Worm (Caenorhabditis elegans) whole organism, early embryonic: ENCODE results near the gene ttr-48.

Experiments used
- B0310.2 ChIP-seq: sonication (generic microtip); optimal IDR thresholded peaks from 2 replicates; lab custom pipeline; 2016; ENCODE audit warnings: mild to moderate bottlenecking, missing genetic modification characterization, missing compliant biosample characterization
- F13C5.2 ChIP-seq: sonication (generic microtip); optimal IDR thresholded peaks from 2 replicates; lab custom pipeline; 2017; ENCODE audit warnings: mild to moderate bottlenecking, missing genetic modification characterization, inconsistent platforms, missing compliant biosample characterization
- aly-1 ChIP-seq: sonication (generic microtip); optimal IDR thresholded peaks from 2 replicates; lab custom pipeline; 2016; ENCODE audit warnings: missing genetic modification characterization, missing compliant biosample characterization
- ama-1 ChIP-seq: fragments of 150-350 bp; optimal IDR thresholded peaks from 2 replicates; lab custom pipeline; 2014
- ceh-13 ChIP-seq: fragments of 200-800 bp; sonication (Bioruptor generic); optimal IDR thresholded peaks from 2 replicates; lab custom pipeline; 2018; ENCODE audit warnings: mild to moderate bottlenecking, missing genetic modification characterization, missing compliant biosample characterization
- ceh-36 ChIP-seq: sonication (generic microtip); optimal IDR thresholded peaks from 2 replicates; lab custom pipeline; 2016; ENCODE audit warnings: missing genetic modification characterization, inconsistent platforms, missing compliant biosample characterization
- ets-7 ChIP-seq: sonication (generic microtip); optimal IDR thresholded peaks from 2 replicates; lab custom pipeline; 2016; ENCODE audit warnings: missing genotype, missing genetic modification characterization, missing compliant biosample characterization
- flt-1 ChIP-seq: fragments of 200-800 bp; sonication (Bioruptor generic); IDR thresholded peaks from 2 replicates; pipeline ENCODE4 v1.3.6; 2022; ENCODE audit warnings: missing genetic modification characterization, missing compliant biosample characterization
- hmbx-1 ChIP-seq: sonication (generic microtip); optimal IDR thresholded peaks from 2 replicates; lab custom pipeline; 2016; ENCODE audit warnings: mild to moderate bottlenecking, missing genetic modification characterization, missing compliant biosample characterization
- hmg-4 ChIP-seq: fragments of 200-800 bp; sonication (Bioruptor generic); optimal IDR thresholded peaks from 2 replicates; lab custom pipeline; 2018; ENCODE audit warnings: mild to moderate bottlenecking, missing genetic modification characterization, missing compliant biosample characterization
- hnd-1 ChIP-seq: sonication (generic microtip); optimal IDR thresholded peaks from 2 replicates; lab custom pipeline; 2016; ENCODE audit warnings: missing genetic modification characterization, missing compliant biosample characterization
- pes-1 ChIP-seq: fragments of 200-800 bp; sonication (Bioruptor generic); IDR thresholded peaks from 2 replicates; pipeline ENCODE4 v1.3.6; 2022; ENCODE audit warnings: missing genetic modification reagents, missing genetic modification characterization, missing compliant biosample characterization
- scrt-1 ChIP-seq: fragments of 200-800 bp; sonication (Bioruptor generic); IDR thresholded peaks from 2 replicates; pipeline ENCODE4 v1.3.6; 2022; ENCODE audit warnings: missing genetic modification characterization, missing compliant biosample characterization
- sea-1 ChIP-seq: fragments of 200-800 bp; sonication (Bioruptor generic); conservative IDR thresholded peaks from 2 replicates; pipeline ENCODE4 v1.3.6; 2022; ENCODE audit warnings: missing genetic modification characterization, missing compliant biosample characterization
- tbx-11 ChIP-seq: fragments of 200-800 bp; sonication (Bioruptor generic); IDR thresholded peaks from 2 replicates; pipeline ENCODE4 v1.3.6; 2022; ENCODE audit warnings: missing genetic modification characterization, missing compliant biosample characterization
- tbx-37 ChIP-seq: fragments of 200-800 bp; sonication (Bioruptor generic); conservative IDR thresholded peaks from 2 replicates; pipeline ENCODE4 v1.3.6; 2022; ENCODE audit warnings: missing genetic modification reagents, missing genetic modification characterization, missing compliant biosample characterization
- tra-4 ChIP-seq: sonication (generic microtip); optimal IDR thresholded peaks from 2 replicates; lab custom pipeline; 2017; ENCODE audit warnings: missing genetic modification characterization, missing compliant biosample characterization

ttr-48 gene

DNA sequence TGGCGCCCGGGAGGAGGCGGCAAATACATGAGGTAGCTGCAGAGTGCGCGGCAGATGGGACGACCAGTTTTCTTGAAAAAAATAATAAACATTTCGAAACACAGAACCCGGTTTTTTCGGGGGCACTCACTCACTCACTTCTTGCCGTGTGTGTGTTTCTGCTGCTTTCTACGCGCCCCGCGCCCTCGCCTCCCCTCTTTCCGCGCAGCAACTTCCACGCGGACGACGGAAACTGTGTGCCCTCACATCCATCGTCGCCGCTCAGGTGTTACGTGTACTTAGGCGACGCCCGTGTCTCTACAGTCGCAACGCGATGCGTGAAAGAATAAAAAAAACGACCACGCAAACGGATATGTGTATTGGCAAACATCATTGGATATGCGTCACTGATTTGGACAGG, 17.8 kb downstream of the ttr-48 start:
- TF ChIP-seq F13C5.2 (tag; lab: Kevin White, UChicago) = no peak
- TF ChIP-seq ceh-13 (GFP tag; lab: Kevin White, UChicago) = no peak
- TF ChIP-seq tbx-37 (GFP tag; lab: Robert Waterston, UW) = no peak
- TF ChIP-seq pes-1 (GFP tag; lab: Robert Waterston, UW) = no peak
- no peak for TF ChIP-seq hmbx-1
- no peak for TF ChIP-seq ceh-36 (tag; lab: Kevin White, UChicago)
- no peak for TF ChIP-seq tra-4 (tag; lab: Kevin White, UChicago)
- no peak for TF ChIP-seq scrt-1 (GFP tag; lab: Robert Waterston, UW)
- TF ChIP-seq ets-7 (tag; lab: Kevin White, UChicago) = no peak
- no peak for TF ChIP-seq aly-1 (tag; lab: Kevin White, UChicago)
- no peak for TF ChIP-seq sea-1 (GFP tag; lab: Robert Waterston, UW)

DNA sequence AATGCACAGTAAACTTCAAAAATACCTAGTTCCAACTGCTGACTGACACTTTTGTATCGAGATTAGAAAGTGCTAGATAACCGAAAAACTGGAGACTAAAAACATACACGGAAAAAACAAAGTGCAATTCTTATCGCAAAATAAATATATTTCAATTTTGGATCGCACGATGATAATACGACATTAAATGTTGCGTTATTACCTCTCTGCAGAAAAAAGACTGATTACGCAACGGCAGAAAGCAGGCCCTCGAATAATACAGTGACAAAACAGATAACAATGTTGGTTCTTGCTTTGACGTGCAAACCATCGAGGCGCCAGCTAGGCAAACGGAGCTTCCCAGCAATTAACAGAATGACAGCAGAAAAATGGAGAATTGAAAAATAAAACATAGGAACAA, 18.4 kb downstream of the ttr-48 start:
- TF ChIP-seq tbx-11 (no peak), ama-1 (lab: Kevin White, UChicago) (no peak), tra-4 (tag; lab: Kevin White, UChicago) (no peak), sea-1 (GFP tag; lab: Robert Waterston, UW) (no peak), pes-1 (GFP tag; lab: Robert Waterston, UW) (no peak), hmbx-1 (no peak), hmg-4 (GFP tag; lab: Kevin White, UChicago) (no peak), ceh-36 (tag; lab: Kevin White, UChicago) (no peak), ceh-13 (GFP tag; lab: Kevin White, UChicago) (no peak), flt-1 (no peak), tbx-37 (GFP tag; lab: Robert Waterston, UW) (no peak), hnd-1 (tag; lab: Kevin White, UChicago) (no peak), scrt-1 (GFP tag; lab: Robert Waterston, UW) (no peak), aly-1 (tag; lab: Kevin White, UChicago) (no peak), ets-7 (tag; lab: Kevin White, UChicago) (no peak), F13C5.2 (tag; lab: Kevin White, UChicago) (no peak), B0310.2 (no peak)

- no peak for TF ChIP-seq ets-7 (tag; lab: Kevin White, UChicago)
- TF ChIP-seq aly-1 (tag; lab: Kevin White, UChicago) = no peak
- TF ChIP-seq ama-1 (lab: Kevin White, UChicago) = no peak
- no peak for TF ChIP-seq hmg-4 (GFP tag; lab: Kevin White, UChicago)
- TF ChIP-seq hmbx-1 = no peak
- TF ChIP-seq tra-4 (tag; lab: Kevin White, UChicago) = no peak
- no peak for TF ChIP-seq F13C5.2 (tag; lab: Kevin White, UChicago)
- no peak for TF ChIP-seq tbx-37 (GFP tag; lab: Robert Waterston, UW)
- no peak for TF ChIP-seq sea-1 (GFP tag; lab: Robert Waterston, UW)
- no peak for TF ChIP-seq ceh-13 (GFP tag; lab: Kevin White, UChicago)
- TF ChIP-seq scrt-1 (GFP tag; lab: Robert Waterston, UW) = no peak
- no peak for TF ChIP-seq hnd-1 (tag; lab: Kevin White, UChicago)
- TF ChIP-seq B0310.2 = no peak
- TF ChIP-seq pes-1 (GFP tag; lab: Robert Waterston, UW) = no peak
- no peak for TF ChIP-seq flt-1
- no peak for TF ChIP-seq ceh-36 (tag; lab: Kevin White, UChicago)
- no peak for TF ChIP-seq tbx-11
Observed at ce11 chrX:3822061-3822460, 20.2 kb downstream of the ttr-48 start.

ce11 chrX:3821609-3822008, 20.6 kb downstream of the ttr-48 start:
- TF ChIP-seq scrt-1 (GFP tag; lab: Robert Waterston, UW) (0 out of 2 replicates have a peak, but pooled peaks have one; percentile 27), F13C5.2 (tag; lab: Kevin White, UChicago) (no peak)

- TF ChIP-seq tbx-37 (GFP tag; lab: Robert Waterston, UW) = no peak
- TF ChIP-seq tra-4 (tag; lab: Kevin White, UChicago) = no peak
- TF ChIP-seq B0310.2 = no peak
- no peak for TF ChIP-seq pes-1 (GFP tag; lab: Robert Waterston, UW)
- TF ChIP-seq hnd-1 (tag; lab: Kevin White, UChicago) = no peak
- no peak for TF ChIP-seq hmg-4 (GFP tag; lab: Kevin White, UChicago)
- no peak for TF ChIP-seq scrt-1 (GFP tag; lab: Robert Waterston, UW)
- no peak for TF ChIP-seq ama-1 (lab: Kevin White, UChicago)
- no peak for TF ChIP-seq F13C5.2 (tag; lab: Kevin White, UChicago)
- no peak for TF ChIP-seq ets-7 (tag; lab: Kevin White, UChicago)
- TF ChIP-seq flt-1 = no peak
- no peak for TF ChIP-seq hmbx-1
- no peak for TF ChIP-seq ceh-36 (tag; lab: Kevin White, UChicago)
- TF ChIP-seq tbx-11 = no peak
- no peak for TF ChIP-seq sea-1 (GFP tag; lab: Robert Waterston, UW)
- no peak for TF ChIP-seq ceh-13 (GFP tag; lab: Kevin White, UChicago)
- TF ChIP-seq aly-1 (tag; lab: Kevin White, UChicago) = no peak
Observed at ce11 chrX:3820666-3821065, 21.6 kb downstream of the ttr-48 start.

- TF ChIP-seq F13C5.2 (tag; lab: Kevin White, UChicago) (no peak), hmg-4 (GFP tag; lab: Kevin White, UChicago) (no peak), flt-1 (no peak), hnd-1 (tag; lab: Kevin White, UChicago) (no peak), ceh-36 (tag; lab: Kevin White, UChicago) (no peak), B0310.2 (no peak), sea-1 (GFP tag; lab: Robert Waterston, UW) (no peak), hmbx-1 (no peak), scrt-1 (GFP tag; lab: Robert Waterston, UW) (no peak), ets-7 (tag; lab: Kevin White, UChicago) (no peak), ceh-13 (GFP tag; lab: Kevin White, UChicago) (no peak), pes-1 (GFP tag; lab: Robert Waterston, UW) (no peak), tbx-37 (GFP tag; lab: Robert Waterston, UW) (no peak)
Observed at ce11 chrX:3819697-3820096, 22.6 kb downstream of the ttr-48 start.
